Fruit fly (Drosophila melanogaster) whole organism, embryonic: ENCODE data around the gene Tim9b.

ENCODE experiments used
- CG10462 ChIP-seq: fragments of 200-800 bp; sonication (Bioruptor generic); optimal IDR thresholded peaks from 2 replicates; lab custom pipeline; 2016; ENCODE audit warnings: missing biosample characterization, missing genetic modification characterization
- CG11560 ChIP-seq: fragments of 200-800 bp; sonication (Bioruptor generic); IDR thresholded peaks from 3 replicates; pipeline ENCODE4 v1.3.6; 2022; ENCODE audit warnings: missing biosample characterization, missing genetic modification characterization
- CG11695 ChIP-seq: fragments of 200-800 bp; sonication (Bioruptor generic); IDR thresholded peaks from 3 replicates; pipeline ENCODE4 v1.3.6; 2022; ENCODE audit warnings: missing biosample characterization, missing genetic modification characterization
- CG12659 ChIP-seq: fragments of 200-800 bp; sonication (Bioruptor generic); optimal IDR thresholded peaks from 3 replicates; lab custom pipeline; 2017; ENCODE audit warnings: mild to moderate bottlenecking, missing biosample characterization, missing genetic modification reagents, missing genetic modification characterization
- CG13424 ChIP-seq: fragments of 200-800 bp; sonication (Bioruptor generic); optimal IDR thresholded peaks from 2 replicates; lab custom pipeline; 2019; ENCODE audit warnings: missing biosample characterization, mild to moderate bottlenecking, missing genetic modification characterization, moderate library complexity
- CG13624 ChIP-seq: fragments of 200-800 bp; sonication (Bioruptor generic); optimal IDR thresholded peaks from 2 replicates; lab custom pipeline; 2016; ENCODE audit warnings: missing biosample characterization, missing genetic modification characterization
- CG13894 ChIP-seq: fragments of 200-800 bp; sonication (Bioruptor generic); optimal IDR thresholded peaks from 3 replicates; lab custom pipeline; 2018; ENCODE audit warnings: missing biosample characterization, mild to moderate bottlenecking, missing genetic modification characterization, moderate library complexity
- CG14441 ChIP-seq: fragments of 200-800 bp; sonication (Bioruptor generic); IDR thresholded peaks from 2 replicates; pipeline ENCODE4 v1.3.6; 2022; ENCODE audit warnings: missing biosample characterization, missing genetic modification characterization
- CG15696 ChIP-seq: fragments of 200-800 bp; sonication (Bioruptor generic); optimal IDR thresholded peaks from 2 replicates; lab custom pipeline; 2019; ENCODE audit warnings: missing biosample characterization, mild to moderate bottlenecking, missing genetic modification characterization, moderate library complexity
- CG17359 ChIP-seq: fragments of 200-800 bp; sonication (Bioruptor generic); optimal IDR thresholded peaks from 3 replicates; lab custom pipeline; 2018; ENCODE audit warnings: missing biosample characterization, mild to moderate bottlenecking, missing genetic modification characterization, moderate library complexity
- CG18476 ChIP-seq: fragments of 200-800 bp; sonication (Bioruptor generic); optimal IDR thresholded peaks from 2 replicates; lab custom pipeline; 2016; ENCODE audit warnings: missing biosample characterization, mild to moderate bottlenecking, missing genetic modification characterization
- CG30431 ChIP-seq: fragments of 200-800 bp; sonication (Bioruptor generic); optimal IDR thresholded peaks from 2 replicates; lab custom pipeline; 2017; ENCODE audit warnings: missing biosample characterization, missing genetic modification characterization
- CG33213 ChIP-seq: fragments of 200-800 bp; sonication (Bioruptor generic); optimal IDR thresholded peaks from 3 replicates; lab custom pipeline; 2016; ENCODE audit warnings: missing biosample characterization, missing genetic modification characterization
- CG33557 ChIP-seq: fragments of 200-800 bp; sonication (Bioruptor generic); optimal IDR thresholded peaks from 2 replicates; lab custom pipeline; 2019; ENCODE audit warnings: missing biosample characterization, mild to moderate bottlenecking, missing genetic modification characterization, moderate library complexity
- CG42726 ChIP-seq: fragments of 200-800 bp; sonication (Bioruptor generic); IDR thresholded peaks from 2 replicates; pipeline ENCODE4 v1.3.6; 2022; ENCODE audit warnings: missing biosample characterization, missing genetic modification characterization; ENCODE audit not compliant: partially characterized antibody
- Deaf1 ChIP-seq: fragments of 200-800 bp; optimal IDR thresholded peaks from 3 replicates; lab custom pipeline; 2019; ENCODE audit warnings: missing biosample characterization, mild to moderate bottlenecking, missing genetic modification characterization, moderate library complexity
- Dp ChIP-seq: fragments of 200-800 bp; sonication (Bioruptor generic); optimal IDR thresholded peaks from 2 replicates; lab custom pipeline; 2018; ENCODE audit warnings: missing biosample characterization, mild to moderate bottlenecking, missing genetic modification characterization, moderate library complexity
- Eip74EF ChIP-seq, 2 experiments: fragments of 200-800 bp in 1 of 2; fragments of >200 bp in 1 of 2; sonication (Bioruptor generic) in 1 of 2; optimal IDR thresholded peaks; 2 replicates each; lab custom pipeline; 2017 to 2019; ENCODE audit warnings: missing biosample characterization in 2 of 2, missing genetic modification characterization in 2 of 2, mild to moderate bottlenecking in 1 of 2, moderate library complexity in 1 of 2
- Fer3 ChIP-seq: fragments of 200-800 bp; sonication (Bioruptor generic); optimal IDR thresholded peaks from 2 replicates; lab custom pipeline; 2018; ENCODE audit warnings: missing biosample characterization, mild to moderate bottlenecking, missing genetic modification characterization, moderate library complexity
- MBD-R2 ChIP-seq: fragments of 200-800 bp; sonication (Bioruptor generic); IDR thresholded peaks from 2 replicates; pipeline ENCODE4 v1.3.6; 2022; ENCODE audit warnings: missing biosample characterization, missing genetic modification characterization
- Med ChIP-seq: fragments of 200-800 bp; sonication (Bioruptor generic); peaks from one replicate; lab custom pipeline; 2016; ENCODE audit warnings: missing biosample characterization, missing genetic modification characterization, mild to moderate bottlenecking, inconsistent platforms, moderate library complexity
- Pdp1 ChIP-seq, 2 experiments: fragments of 200-800 bp; sonication (Bioruptor generic); optimal IDR thresholded peaks; 3 replicates each; lab custom pipeline; 2016; ENCODE audit warnings: missing biosample characterization in 2 of 2, missing genetic modification characterization in 2 of 2, mild to moderate bottlenecking in 1 of 2, moderate library complexity in 1 of 2
- Rfx ChIP-seq: fragments of 200-800 bp; sonication (Bioruptor generic); IDR thresholded peaks from 2 replicates; pipeline ENCODE4 v1.3.6; 2022; ENCODE audit warnings: missing biosample characterization, missing genetic modification characterization
- Side ChIP-seq: fragments of 200-800 bp; sonication (Bioruptor generic); optimal IDR thresholded peaks from 2 replicates; lab custom pipeline; 2016; ENCODE audit warnings: missing biosample characterization, missing genetic modification characterization
- YL-1 ChIP-seq: fragments of 200-800 bp; sonication (Bioruptor generic); optimal IDR thresholded peaks from 3 replicates; lab custom pipeline; 2017; ENCODE audit warnings: missing biosample characterization, mild to moderate bottlenecking, missing genetic modification characterization
- ac ChIP-seq: fragments of 200-800 bp; sonication (Bioruptor generic); optimal IDR thresholded peaks from 3 replicates; lab custom pipeline; 2017; ENCODE audit warnings: missing biosample characterization, mild to moderate bottlenecking, missing genetic modification characterization
- aop ChIP-seq: fragments of 200-800 bp; sonication (Bioruptor generic); IDR thresholded peaks from 2 replicates; pipeline ENCODE4 v1.3.6; 2022; ENCODE audit warnings: missing biosample characterization, missing genetic modification characterization
- bbx ChIP-seq: fragments of 200-800 bp; sonication (Bioruptor generic); IDR thresholded peaks from 2 replicates; pipeline ENCODE4 v1.3.6; 2022; ENCODE audit warnings: missing biosample characterization, missing genetic modification characterization; ENCODE audit not compliant: partially characterized antibody
- bsh ChIP-seq, 2 experiments: fragments of 200-800 bp; sonication (Bioruptor generic); optimal IDR thresholded peaks; 2 replicates each; lab custom pipeline; 2017 to 2018; ENCODE audit warnings: mild to moderate bottlenecking in 2 of 2, missing biosample characterization in 2 of 2, missing genetic modification characterization in 2 of 2, moderate library complexity in 1 of 2
- btn ChIP-seq: fragments of 200-800 bp; sonication (Bioruptor generic); optimal IDR thresholded peaks from 2 replicates; lab custom pipeline; 2016; ENCODE audit warnings: missing biosample characterization, missing genetic modification characterization
- chinmo ChIP-seq: fragments of 200-800 bp; sonication (Bioruptor generic); IDR thresholded peaks from 4 replicates; pipeline ENCODE4 v1.3.6; 2022; ENCODE audit warnings: missing biosample characterization, missing genetic modification characterization; ENCODE audit not compliant: partially characterized antibody
- chm ChIP-seq: fragments of 200-800 bp; sonication (Bioruptor generic); IDR thresholded peaks from 2 replicates; pipeline ENCODE4 v1.3.6; 2022; ENCODE audit warnings: missing biosample characterization, missing genetic modification characterization
- ewg ChIP-seq: fragments of 200-800 bp; sonication (Bioruptor generic); optimal IDR thresholded peaks from 3 replicates; lab custom pipeline; 2017; ENCODE audit warnings: mild to moderate bottlenecking, missing biosample characterization, missing genetic modification reagents, missing genetic modification characterization
- eyg ChIP-seq: fragments of 200-800 bp; sonication (Bioruptor generic); optimal IDR thresholded peaks from 3 replicates; lab custom pipeline; 2016; ENCODE audit warnings: missing biosample characterization, missing genetic modification characterization
- gfzf ChIP-seq: fragments of 200-800 bp; sonication (Bioruptor generic); optimal IDR thresholded peaks from 2 replicates; lab custom pipeline; 2016; ENCODE audit warnings: missing biosample characterization, mild to moderate bottlenecking, missing genetic modification characterization, moderate library complexity
- gro ChIP-seq: fragments of 200-800 bp; sonication (Bioruptor generic); optimal IDR thresholded peaks from 2 replicates; lab custom pipeline; 2016; ENCODE audit warnings: missing biosample characterization, missing genetic modification characterization
- ham ChIP-seq: fragments of 200-800 bp; sonication (Bioruptor generic); IDR thresholded peaks from 2 replicates; pipeline ENCODE4 v1.3.6; 2022; ENCODE audit warnings: missing biosample characterization, missing genetic modification characterization
- her ChIP-seq: fragments of 200-800 bp; sonication (Bioruptor generic); optimal IDR thresholded peaks from 2 replicates; lab custom pipeline; 2016; ENCODE audit warnings: missing biosample characterization, missing genetic modification characterization
- inv ChIP-seq: fragments of 200-800 bp; sonication (Bioruptor generic); IDR thresholded peaks from 2 replicates; pipeline ENCODE4 v1.3.6; 2022; ENCODE audit warnings: missing biosample characterization, missing genetic modification characterization; ENCODE audit not compliant: partially characterized antibody
- jigr1 ChIP-seq: fragments of 200-800 bp; sonication (Bioruptor generic); IDR thresholded peaks from 3 replicates; pipeline ENCODE4 v1.3.6; 2022; ENCODE audit warnings: missing biosample characterization, missing genetic modification characterization
- mam ChIP-seq: fragments of 200-800 bp; sonication (Bioruptor generic); optimal IDR thresholded peaks from 3 replicates; lab custom pipeline; 2016; ENCODE audit warnings: missing biosample characterization, missing genetic modification characterization
- phol ChIP-seq: fragments of 200-800 bp; sonication (Bioruptor generic); optimal IDR thresholded peaks from 3 replicates; lab custom pipeline; 2018; ENCODE audit warnings: missing biosample characterization, mild to moderate bottlenecking, missing genetic modification characterization, moderate library complexity
- pita ChIP-seq: fragments of 200-800 bp; sonication (Bioruptor generic); optimal IDR thresholded peaks from 2 replicates; lab custom pipeline; 2017; ENCODE audit warnings: missing biosample characterization, mild to moderate bottlenecking, missing genetic modification characterization
- pum ChIP-seq: fragments of 200-800 bp; sonication (Bioruptor generic); optimal IDR thresholded peaks from 2 replicates; lab custom pipeline; 2016; ENCODE audit warnings: missing biosample characterization, missing genetic modification characterization
- ranshi ChIP-seq: fragments of 200-800 bp; sonication (Bioruptor generic); IDR thresholded peaks from 2 replicates; pipeline ENCODE4 v1.3.6; 2022; ENCODE audit warnings: missing biosample characterization, missing genetic modification characterization
- seq ChIP-seq: fragments of 200-800 bp; sonication (Bioruptor generic); IDR thresholded peaks from 2 replicates; pipeline ENCODE4 v1.3.6; 2022; ENCODE audit warnings: missing biosample characterization, missing genetic modification characterization
- usp ChIP-seq: fragments of >200 bp; optimal IDR thresholded peaks from 2 replicates; lab custom pipeline; 2017; ENCODE audit warnings: missing biosample characterization, missing genetic modification characterization

The Tim9b gene

dm6 chrX:19637434-19638327 lies 19.3 kb upstream of the Tim9b start (continued):
- TF ChIP-seq CG12659 (GFP tag; lab: Kevin White, UChicago) (peak; percentile 28), Med (peak; percentile 79)

- peak; percentile 29 for TF ChIP-seq gfzf (GFP tag; lab: Kevin White, UChicago)
- TF ChIP-seq CG11560 (tag; lab: Robert Waterston, UW) = no peak
- TF ChIP-seq Rfx (GFP tag; lab: Robert Waterston, UW) = no peak
- TF ChIP-seq CG13894 (tag; lab: Kevin White, UChicago) = no peak
- TF ChIP-seq CG33557 (GFP tag; lab: Kevin White, UChicago) = no peak
- TF ChIP-seq CG13424 (tag; lab: Kevin White, UChicago) = no peak
- TF ChIP-seq YL-1 = peak; percentile 51
- no peak for TF ChIP-seq her
- peak; percentile 17; the same call in 1 of the 2 replicates for TF ChIP-seq MBD-R2 (GFP tag; lab: Robert Waterston, UW)
- 0 out of 2 replicates have a peak, but pooled peaks have one; percentile 24 for TF ChIP-seq bbx (GFP tag; lab: Robert Waterston, UW)
- no peak for TF ChIP-seq Dp
- no peak for TF ChIP-seq ac (GFP tag; lab: Kevin White, UChicago)
- no peak for TF ChIP-seq Side
- no peak for TF ChIP-seq bsh (GFP tag; optimal IDR thresholded peaks at IDR 0.05; lab: Kevin White, UChicago)
- TF ChIP-seq CG42726 (GFP tag; lab: Robert Waterston, UW) = no peak
- no peak for TF ChIP-seq jigr1
- no peak for TF ChIP-seq pum (GFP tag; lab: Kevin White, UChicago)
- no peak for TF ChIP-seq CG15696 (tag; lab: Kevin White, UChicago)
- peak; percentile 9; the same call in 1 of the 3 replicates for TF ChIP-seq CG11695
- no peak for TF ChIP-seq Fer3 (tag; lab: Kevin White, UChicago)
- TF ChIP-seq CG17359 (tag; lab: Kevin White, UChicago) = no peak
- peak; percentile 18 for TF ChIP-seq Deaf1 (tag; lab: Kevin White, UChicago)
- TF ChIP-seq inv (GFP tag; lab: Robert Waterston, UW) = no peak
- TF ChIP-seq eyg (GFP tag; lab: Kevin White, UChicago) = no peak
- no peak for TF ChIP-seq CG10462 (GFP tag; lab: Kevin White, UChicago)
- peak; percentile 40; the same call in 1 of the 2 replicates for TF ChIP-seq chm
- TF ChIP-seq CG18476 = no peak
- no peak for TF ChIP-seq Eip74EF (GFP tag; optimal IDR thresholded peaks at IDR 0.05; lab: Kevin White, UChicago)
- TF ChIP-seq CG14441 (GFP tag; lab: Robert Waterston, UW) = no peak
- TF ChIP-seq ranshi (GFP tag; lab: Robert Waterston, UW) = no peak
- TF ChIP-seq ewg (GFP tag; lab: Kevin White, UChicago) = peak; percentile 37
- no peak for TF ChIP-seq seq (GFP tag; lab: Robert Waterston, UW)
- no peak for TF ChIP-seq usp (GFP tag; lab: Kevin White, UChicago)
- TF ChIP-seq chinmo (GFP tag; lab: Robert Waterston, UW) = peak; percentile 83; the same call in 3 of the 4 replicates
- no peak for TF ChIP-seq gro (GFP tag; lab: Kevin White, UChicago)
- no peak for TF ChIP-seq pita (GFP tag; lab: Kevin White, UChicago)
- no peak for TF ChIP-seq CG13624 (GFP tag; lab: Kevin White, UChicago)
- TF ChIP-seq aop = no peak
- no peak for TF ChIP-seq mam (GFP tag; lab: Kevin White, UChicago)
- no peak for TF ChIP-seq ham (GFP tag; lab: Robert Waterston, UW)
- no peak for TF ChIP-seq CG33213 (GFP tag; lab: Kevin White, UChicago)
- no peak for TF ChIP-seq phol (tag; lab: Kevin White, UChicago)
- no peak for TF ChIP-seq btn (GFP tag; lab: Kevin White, UChicago)
- no peak for TF ChIP-seq Pdp1 (GFP tag; optimal IDR thresholded peaks at IDR 0.05; lab: Kevin White, UChicago)
- TF ChIP-seq CG30431 (GFP tag; lab: Kevin White, UChicago) = no peak
Measured at dm6 chrX:19637002-19637420, 18.7 kb upstream of the Tim9b start.
